Worm (Caenorhabditis elegans) whole organism, young adult: Measurements from ENCODE around the gene pros-1.

ENCODE experiments used
- F22D6.2 ChIP-seq: sonication (generic microtip); optimal IDR thresholded peaks from 2 replicates; lab custom pipeline; 2016; ENCODE audit warnings: mild to moderate bottlenecking, missing genetic modification characterization, missing compliant biosample characterization
- F33H1.4 ChIP-seq: fragments of 200-800 bp; sonication (Bioruptor generic); IDR thresholded peaks from 2 replicates; pipeline ENCODE4 v1.3.6; 2022; ENCODE audit warnings: missing genetic modification reagents, missing genetic modification characterization, missing compliant biosample characterization
- F37B4.10 ChIP-seq: fragments of 200-800 bp; sonication (Bioruptor generic); IDR thresholded peaks from 2 replicates; pipeline ENCODE4 v1.3.6; 2022; ENCODE audit warnings: missing genetic modification characterization, missing compliant biosample characterization
- F49E8.2 ChIP-seq: sonication (generic microtip); optimal IDR thresholded peaks from 3 replicates; lab custom pipeline; 2017; ENCODE audit warnings: missing genetic modification characterization, mild to moderate bottlenecking, missing compliant biosample characterization, antibody characterized with exemption, moderate library complexity; ENCODE audit not compliant: insufficient read depth
- F52B5.7 ChIP-seq: sonication (generic microtip); optimal IDR thresholded peaks from 2 replicates; lab custom pipeline; 2016; ENCODE audit warnings: mild to moderate bottlenecking, missing genetic modification characterization, missing compliant biosample characterization
- F57A8.1 ChIP-seq: fragments of 200-800 bp; sonication (Bioruptor generic); optimal IDR thresholded peaks from 2 replicates; lab custom pipeline; 2018; ENCODE audit warnings: mild to moderate bottlenecking, missing genetic modification characterization, moderate library complexity, missing compliant biosample characterization
- F57C9.4 ChIP-seq: sonication (generic microtip); optimal IDR thresholded peaks from 2 replicates; lab custom pipeline; 2017; ENCODE audit warnings: mild to moderate bottlenecking, missing genetic modification characterization, missing compliant biosample characterization
- T07F8.4 ChIP-seq: sonication (generic microtip); optimal IDR thresholded peaks from 2 replicates; lab custom pipeline; 2016; ENCODE audit warnings: mild to moderate bottlenecking, missing genetic modification characterization, moderate library complexity, missing compliant biosample characterization
- Y67H2A.10 ChIP-seq: fragments of 200-800 bp; sonication (Bioruptor generic); conservative IDR thresholded peaks from 2 replicates; pipeline ENCODE4 v1.3.6; 2022; ENCODE audit warnings: missing genetic modification reagents, missing genetic modification characterization, missing compliant biosample characterization
- Y79H2A.3 ChIP-seq: fragments of 200-800 bp; sonication (Bioruptor generic); conservative IDR thresholded peaks from 2 replicates; pipeline ENCODE4 v1.3.6; 2022; ENCODE audit warnings: missing genetic modification reagents, missing genetic modification characterization, missing compliant biosample characterization
- akir-1 ChIP-seq: fragments of 200-800 bp; sonication (Bioruptor generic); optimal IDR thresholded peaks from 2 replicates; lab custom pipeline; 2018; ENCODE audit warnings: mild to moderate bottlenecking, missing genetic modification characterization, moderate library complexity, missing compliant biosample characterization
- bed-1 ChIP-seq: fragments of 200-800 bp; sonication (Bioruptor generic); IDR thresholded peaks from 2 replicates; pipeline ENCODE4 v1.3.6; 2022; ENCODE audit warnings: missing genetic modification reagents, missing genetic modification characterization, missing compliant biosample characterization
- ceh-27 ChIP-seq: fragments of 200-800 bp; sonication (Bioruptor generic); optimal IDR thresholded peaks from 2 replicates; lab custom pipeline; 2018; ENCODE audit warnings: mild to moderate bottlenecking, missing genetic modification characterization, moderate library complexity, missing compliant biosample characterization
- ceh-40 ChIP-seq: fragments of 200-800 bp; sonication (Bioruptor generic); IDR thresholded peaks from 2 replicates; pipeline ENCODE4 v1.3.6; 2022; ENCODE audit warnings: missing genetic modification characterization, missing compliant biosample characterization
- ceh-58 ChIP-seq: fragments of 200-800 bp; sonication (Bioruptor generic); IDR thresholded peaks from 2 replicates; pipeline ENCODE4 v1.3.6; 2022; ENCODE audit warnings: missing genetic modification characterization, missing compliant biosample characterization
- chd-7 ChIP-seq: sonication (generic microtip); optimal IDR thresholded peaks from 2 replicates; lab custom pipeline; 2016; ENCODE audit warnings: mild to moderate bottlenecking, missing genetic modification characterization, moderate library complexity, missing compliant biosample characterization
- die-1 ChIP-seq: sonication (generic microtip); optimal IDR thresholded peaks from 2 replicates; lab custom pipeline; 2016; ENCODE audit warnings: missing genotype, mild to moderate bottlenecking, missing genetic modification characterization, missing compliant biosample characterization
- dox-1 ChIP-seq: fragments of 200-800 bp; sonication (Bioruptor generic); IDR thresholded peaks from 2 replicates; pipeline ENCODE4 v1.3.6; 2022; ENCODE audit warnings: missing genetic modification reagents, missing genetic modification characterization, missing compliant biosample characterization
- egl-44 ChIP-seq: fragments of 200-800 bp; sonication (Bioruptor generic); IDR thresholded peaks from 2 replicates; pipeline ENCODE4 v1.3.6; 2022; ENCODE audit warnings: missing genetic modification reagents, missing genetic modification characterization, missing compliant biosample characterization
- egrh-3 ChIP-seq: fragments of 200-800 bp; sonication (Bioruptor generic); IDR thresholded peaks from 2 replicates; pipeline ENCODE4 v1.3.6; 2022; ENCODE audit warnings: missing genetic modification reagents, missing genetic modification characterization, missing compliant biosample characterization
- ekl-4 ChIP-seq: fragments of 200-800 bp; sonication (Bioruptor generic); IDR thresholded peaks from 2 replicates; pipeline ENCODE4 v1.3.6; 2022; ENCODE audit warnings: missing genetic modification reagents, missing genetic modification characterization, missing compliant biosample characterization
- ets-4 ChIP-seq: fragments of 200-800 bp; sonication (Bioruptor generic); optimal IDR thresholded peaks from 2 replicates; lab custom pipeline; 2018; ENCODE audit warnings: mild to moderate bottlenecking, missing genetic modification characterization, missing compliant biosample characterization
- him-1 ChIP-seq: sonication (generic microtip); optimal IDR thresholded peaks from 2 replicates; lab custom pipeline; 2016; ENCODE audit warnings: missing genotype, missing genetic modification reagents, missing genetic modification characterization, missing compliant biosample characterization
- hlh-12 ChIP-seq: sonication (generic microtip); optimal IDR thresholded peaks from 2 replicates; lab custom pipeline; 2016; ENCODE audit warnings: missing genetic modification characterization, missing compliant biosample characterization
- hlh-26 ChIP-seq: fragments of 200-800 bp; sonication (Bioruptor generic); conservative IDR thresholded peaks from 2 replicates; pipeline ENCODE4 v1.3.6; 2022; ENCODE audit warnings: missing genetic modification reagents, missing genetic modification characterization, missing compliant biosample characterization
- hmg-1.2 ChIP-seq: fragments of 200-800 bp; sonication (Bioruptor generic); IDR thresholded peaks from 2 replicates; pipeline ENCODE4 v1.3.6; 2022; ENCODE audit warnings: missing genetic modification reagents, missing genetic modification characterization, missing compliant biosample characterization
- hsf-1 ChIP-seq: fragments of 200-800 bp; sonication (Bioruptor generic); IDR thresholded peaks from 2 replicates; pipeline ENCODE4 v1.3.6; 2022; ENCODE audit warnings: missing genetic modification reagents, missing genetic modification characterization, missing compliant biosample characterization
- lin-26 ChIP-seq: fragments of 200-800 bp; sonication (Bioruptor generic); IDR thresholded peaks from 2 replicates; pipeline ENCODE4 v1.3.6; 2022; ENCODE audit warnings: missing genetic modification reagents, missing genetic modification characterization, missing compliant biosample characterization
- lsl-1 ChIP-seq: fragments of 200-800 bp; sonication (Bioruptor generic); optimal IDR thresholded peaks from 2 replicates; lab custom pipeline; 2018; ENCODE audit warnings: mild to moderate bottlenecking, missing genetic modification characterization, moderate library complexity, missing compliant biosample characterization
- madf-10 ChIP-seq: sonication (generic microtip); optimal IDR thresholded peaks from 2 replicates; lab custom pipeline; 2016; ENCODE audit warnings: mild to moderate bottlenecking, missing genetic modification characterization, missing compliant biosample characterization
- madf-3 ChIP-seq: fragments of 200-800 bp; sonication (Bioruptor generic); IDR thresholded peaks from 2 replicates; pipeline ENCODE4 v1.3.6; 2022; ENCODE audit warnings: missing genetic modification reagents, missing genetic modification characterization, missing compliant biosample characterization
- madf-8 ChIP-seq: fragments of 200-800 bp; sonication (Bioruptor generic); conservative IDR thresholded peaks from 2 replicates; pipeline ENCODE4 v1.3.6; 2022; ENCODE audit warnings: missing genetic modification reagents, missing genetic modification characterization, missing compliant biosample characterization
- mes-4 ChIP-seq: sonication (generic microtip); optimal IDR thresholded peaks from 2 replicates; lab custom pipeline; 2016; ENCODE audit warnings: missing genotype, missing genetic modification characterization, missing compliant biosample characterization
- nfya-1 ChIP-seq: sonication (generic microtip); optimal IDR thresholded peaks from 2 replicates; lab custom pipeline; 2017; ENCODE audit warnings: antibody characterized with exemption, missing compliant biosample characterization, missing genetic modification characterization, borderline replicate concordance; ENCODE audit not compliant: insufficient read depth
- nfyb-1 ChIP-seq: fragments of 200-800 bp; sonication (Bioruptor generic); IDR thresholded peaks from 2 replicates; pipeline ENCODE4 v1.3.6; 2022; ENCODE audit warnings: missing genetic modification reagents, missing genetic modification characterization, missing compliant biosample characterization
- nhr-120 ChIP-seq: fragments of 200-800 bp; sonication (Bioruptor generic); IDR thresholded peaks from 2 replicates; pipeline ENCODE4 v1.3.6; 2022; ENCODE audit warnings: missing genetic modification characterization, missing compliant biosample characterization
- nhr-90 ChIP-seq: sonication (generic microtip); optimal IDR thresholded peaks from 2 replicates; lab custom pipeline; 2016; ENCODE audit warnings: missing genotype, mild to moderate bottlenecking, missing genetic modification characterization, missing compliant biosample characterization
- snpc-3.4 ChIP-seq: sonication (generic microtip); optimal IDR thresholded peaks from 2 replicates; lab custom pipeline; 2017; ENCODE audit warnings: missing genetic modification characterization, mild to moderate bottlenecking, missing compliant biosample characterization, antibody characterized with exemption, moderate library complexity, missing genotype, missing genetic modification reagents
- somi-1 ChIP-seq: fragments of 200-800 bp; sonication (Bioruptor generic); optimal IDR thresholded peaks from 2 replicates; lab custom pipeline; 2018; ENCODE audit warnings: mild to moderate bottlenecking, missing genetic modification characterization, missing compliant biosample characterization
- tlf-1 ChIP-seq: fragments of 200-800 bp; sonication (Bioruptor generic); optimal IDR thresholded peaks from 2 replicates; lab custom pipeline; 2018; ENCODE audit warnings: mild to moderate bottlenecking, missing genetic modification characterization, missing compliant biosample characterization
- unc-130 ChIP-seq: sonication (generic microtip); optimal IDR thresholded peaks from 2 replicates; lab custom pipeline; 2016; ENCODE audit warnings: missing genetic modification reagents, missing genetic modification characterization, missing compliant biosample characterization
- unc-62 ChIP-seq: fragments of 150-350 bp; optimal IDR thresholded peaks from 2 replicates; lab custom pipeline; 2014; ENCODE audit warnings: missing biosample characterization, missing genetic modification reagents, missing genetic modification characterization
- zim-3 ChIP-seq: sonication (generic microtip); optimal IDR thresholded peaks from 2 replicates; lab custom pipeline; 2017; ENCODE audit warnings: mild to moderate bottlenecking, missing genetic modification characterization, moderate library complexity, missing compliant biosample characterization
- ztf-18 ChIP-seq: sonication (generic microtip); optimal IDR thresholded peaks from 2 replicates; lab custom pipeline; 2016; ENCODE audit warnings: missing genotype, mild to moderate bottlenecking, missing genetic modification characterization, missing compliant biosample characterization
- ztf-26 ChIP-seq: sonication (generic microtip); optimal IDR thresholded peaks from 2 replicates; lab custom pipeline; 2017; ENCODE audit warnings: missing genetic modification characterization, missing compliant biosample characterization
- ztf-28 ChIP-seq: fragments of 200-800 bp; sonication (Bioruptor generic); IDR thresholded peaks from 2 replicates; pipeline ENCODE4 v1.3.6; 2022; ENCODE audit warnings: missing genetic modification reagents, missing genetic modification characterization, missing compliant biosample characterization
- ztf-3 ChIP-seq: fragments of 200-800 bp; sonication (Bioruptor generic); optimal IDR thresholded peaks from 2 replicates; lab custom pipeline; 2018; ENCODE audit warnings: mild to moderate bottlenecking, missing genetic modification characterization, missing compliant biosample characterization
- ztf-6 ChIP-seq: fragments of 200-800 bp; sonication (Bioruptor generic); IDR thresholded peaks from 2 replicates; pipeline ENCODE4 v1.3.6; 2022; ENCODE audit warnings: missing genetic modification reagents, missing genetic modification characterization, missing compliant biosample characterization

The pros-1 gene

DNA sequence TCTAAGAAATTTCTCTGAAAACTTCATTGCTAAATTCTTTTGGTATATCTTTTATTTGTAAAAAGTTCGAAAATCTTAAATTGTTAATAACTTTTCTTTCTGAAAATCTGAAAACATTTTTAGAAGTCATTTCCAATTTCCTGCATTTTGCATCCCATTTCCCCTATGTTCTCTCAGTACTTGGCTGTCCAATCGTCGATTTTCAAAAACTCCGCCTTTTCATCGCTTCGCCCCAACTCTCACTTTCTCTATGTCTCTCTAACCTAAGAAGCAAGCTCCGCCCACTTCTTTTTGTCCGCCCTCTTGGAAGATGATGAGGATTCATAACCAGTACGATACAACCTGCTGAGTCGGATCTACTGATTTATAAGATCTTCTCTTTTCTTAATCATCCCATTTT, 2.0 kb upstream of the pros-1 start:
- TF ChIP-seq akir-1 (GFP tag; lab: Kevin White, UChicago) (no peak), hsf-1 (GFP tag; lab: Robert Waterston, UW) (no peak), ets-4 (GFP tag; lab: Kevin White, UChicago) (no peak), madf-3 (no peak), him-1 (no peak), unc-62 (no peak), madf-8 (GFP tag; lab: Robert Waterston, UW) (no peak), ztf-18 (tag; lab: Kevin White, UChicago) (no peak), Y79H2A.3 (GFP tag; lab: Robert Waterston, UW) (no peak), hlh-12 (no peak), ceh-27 (GFP tag; lab: Kevin White, UChicago) (no peak), tlf-1 (GFP tag; lab: Kevin White, UChicago) (no peak), ztf-6 (GFP tag; lab: Robert Waterston, UW) (no peak), mes-4 (tag; lab: Kevin White, UChicago) (no peak), ceh-40 (GFP tag; lab: Robert Waterston, UW) (no peak), nhr-120 (GFP tag; lab: Robert Waterston, UW) (no peak), ekl-4 (no peak), somi-1 (GFP tag; lab: Kevin White, UChicago) (no peak), madf-10 (tag; lab: Kevin White, UChicago) (no peak), dox-1 (no peak)

- TF ChIP-seq F37B4.10 (GFP tag; lab: Robert Waterston, UW) (no peak), Y67H2A.10 (GFP tag; lab: Robert Waterston, UW) (no peak), F57C9.4 (tag; lab: Kevin White, UChicago) (no peak), hmg-1.2 (GFP tag; lab: Robert Waterston, UW) (no peak), F22D6.2 (no peak), egrh-3 (no peak), egl-44 (GFP tag; lab: Robert Waterston, UW) (no peak), nfya-1 (tag; lab: Kevin White, UChicago) (no peak), chd-7 (tag; lab: Kevin White, UChicago) (no peak), nfyb-1 (GFP tag; lab: Robert Waterston, UW) (no peak), lin-26 (GFP tag; lab: Robert Waterston, UW) (no peak), snpc-3.4 (no peak), F52B5.7 (tag; lab: Kevin White, UChicago) (no peak), ztf-3 (GFP tag; lab: Kevin White, UChicago) (no peak), lsl-1 (GFP tag; lab: Kevin White, UChicago) (no peak), mes-4 (tag; lab: Kevin White, UChicago) (no peak)
- TF ChIP-seq, all 124 proteins: peak for 0
Observed at ce11 chrIII:8067798-8068197, 709 bp downstream of the pros-1 start.

DNA sequence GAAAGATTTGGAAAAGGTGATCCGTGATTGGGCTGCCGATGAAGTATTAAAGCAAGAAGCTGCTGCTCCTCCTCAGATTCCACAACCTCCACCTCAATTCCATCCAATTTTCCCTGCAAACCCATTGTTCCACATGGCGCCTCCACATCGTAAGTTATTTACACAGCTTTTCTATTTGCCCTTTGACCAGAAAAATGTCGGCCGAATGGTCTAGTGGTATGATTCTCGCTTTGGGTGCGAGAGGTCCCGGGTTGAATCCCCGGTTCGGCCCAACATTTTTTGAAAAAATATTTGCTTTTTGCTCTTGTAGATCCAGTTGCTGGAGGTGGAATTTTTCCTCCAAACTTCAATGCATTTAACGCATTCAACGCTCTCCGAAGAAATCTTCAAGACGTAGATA, 2.1 kb downstream of the pros-1 start:
- TF ChIP-seq bed-1 (GFP tag; lab: Robert Waterston, UW) (no peak), die-1 (tag; lab: Kevin White, UChicago) (peak; percentile 65), zim-3 (tag; lab: Kevin White, UChicago) (no peak), lsl-1 (GFP tag; lab: Kevin White, UChicago) (no peak), ztf-28 (GFP tag; lab: Robert Waterston, UW) (no peak), nhr-90 (tag; lab: Kevin White, UChicago) (no peak), egrh-3 (no peak), ceh-58 (GFP tag; lab: Robert Waterston, UW) (no peak), him-1 (peak; percentile 58), hmg-1.2 (GFP tag; lab: Robert Waterston, UW) (peak; percentile 39; the same call in 1 of the 2 replicates), T07F8.4 (tag; lab: Kevin White, UChicago) (no peak), hlh-26 (no peak), unc-130 (GFP tag; lab: Kevin White, UChicago) (no peak), F57A8.1 (GFP tag; lab: Kevin White, UChicago) (no peak), ztf-26 (tag; lab: Kevin White, UChicago) (no peak), F33H1.4 (GFP tag; lab: Robert Waterston, UW) (no peak), ceh-27 (GFP tag; lab: Kevin White, UChicago) (no peak), lin-26 (GFP tag; lab: Robert Waterston, UW) (peak; percentile 76), ekl-4 (no peak), F49E8.2 (tag; lab: Kevin White, UChicago) (peak; percentile 7)
